Worm (Caenorhabditis elegans) whole organism, L4 larva: Measurements from ENCODE around the gene C45E5.1.

Experiments
- Y105C5A.15 ChIP-seq: fragments of 200-800 bp; sonication (Bioruptor generic); IDR thresholded peaks from 2 replicates; pipeline ENCODE4 v1.3.6; 2022; ENCODE audit warnings: missing genetic modification characterization, missing compliant biosample characterization
- saeg-2 ChIP-seq: fragments of 200-800 bp; sonication (Bioruptor generic); IDR thresholded peaks from 2 replicates; pipeline ENCODE4 v1.3.6; 2022; ENCODE audit warnings: missing genetic modification reagents, missing genetic modification characterization, missing compliant biosample characterization
- skn-1 ChIP-seq: fragments of 150-350 bp; optimal IDR thresholded peaks from 2 replicates; lab custom pipeline; 2014; ENCODE audit warnings: missing biosample characterization, missing genetic modification characterization

- TF ChIP-seq Y105C5A.15 (GFP tag; lab: Robert Waterston, UW) (no peak), skn-1 (tag; lab: Kevin White, UChicago) (no peak), saeg-2 (GFP tag; lab: Robert Waterston, UW) (no peak)
These were observed 39.5 kb downstream of the C45E5.1 start for ce11 chrIV:5783675-5784074.
